Fruit fly (Drosophila melanogaster): ENCODE measurements around the gene Rrp40.

The Rrp40 gene

dm6 chr2L:1737057-1737581 lies 8.6 kb downstream of the Rrp40 start (continued):
- TF ChIP-seq z (GFP tag; IDR thresholded peaks at IDR 0.05) (no peak), stc (GFP tag; IDR thresholded peaks at IDR 0.05) (peak; percentile 80), Hand (GFP tag; optimal IDR thresholded peaks at IDR 0.05) (peak; percentile 14), Deaf1 (tag; optimal IDR thresholded peaks at IDR 0.05) (peak; percentile 64), Hr39 (optimal IDR thresholded peaks at IDR 0.05) (no peak), CG1603 (tag; optimal IDR thresholded peaks at IDR 0.05) (peak; percentile 88), CG7987 (GFP tag; optimal IDR thresholded peaks at IDR 0.05) (peak; percentile 39), Xbp1 (GFP tag; optimal IDR thresholded peaks at IDR 0.05) (peak; percentile 92), CG13424 (tag; optimal IDR thresholded peaks at IDR 0.05) (peak; percentile 78)

DNA sequence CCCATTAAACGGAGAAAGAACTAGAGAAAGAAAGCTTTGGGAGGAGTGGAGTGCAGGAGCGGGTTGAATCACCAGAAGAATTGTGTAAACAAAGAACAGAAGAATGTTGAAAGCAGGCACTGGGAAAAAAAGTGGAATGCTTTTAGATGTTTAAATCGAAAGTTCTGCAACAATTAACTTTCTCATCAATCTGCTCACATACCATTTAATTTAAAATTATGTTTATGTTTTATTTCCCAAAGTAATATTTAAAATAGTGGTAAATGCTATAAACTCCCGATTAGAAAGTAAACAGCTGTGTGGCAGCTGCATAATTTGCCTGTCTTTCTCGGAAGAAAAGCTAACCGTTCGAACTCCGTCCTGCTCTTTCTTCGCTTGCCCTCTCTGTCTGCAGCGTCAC lies 9.5 kb downstream of the Rrp40 start:
- TF ChIP-seq Med (GFP tag): peak; percentile 56
- TF ChIP-seq CG15696 (tag; optimal IDR thresholded peaks at IDR 0.05): no peak
- TF ChIP-seq Mrtf (GFP tag; IDR thresholded peaks at IDR 0.05): no peak
- TF ChIP-seq CG34422 (GFP tag; IDR thresholded peaks at IDR 0.05): 0 out of 3 replicates have a peak, but pooled peaks have one; percentile 33
- TF ChIP-seq caup (GFP tag; optimal IDR thresholded peaks at IDR 0.05; ENCODE audit: severe bottlenecking): no peak
- no peak for TF ChIP-seq mam (GFP tag; optimal IDR thresholded peaks at IDR 0.05)
- no peak for TF ChIP-seq CG2199 (GFP tag; IDR thresholded peaks at IDR 0.05)
- no peak for TF ChIP-seq HLH4C (GFP tag; IDR thresholded peaks at IDR 0.05; ENCODE audit: partially characterized antibody)
- no peak for TF ChIP-seq CG12299 (tag; optimal IDR thresholded peaks at IDR 0.05)
- no peak for TF ChIP-seq fd102C (GFP tag; optimal IDR thresholded peaks at IDR 0.05)
- TF ChIP-seq H2.0 (GFP tag; IDR thresholded peaks at IDR 0.05): no peak
- no peak for TF ChIP-seq Hey (tag; optimal IDR thresholded peaks at IDR 0.05)
- peak; percentile 20 for TF ChIP-seq tin (GFP tag; optimal IDR thresholded peaks at IDR 0.05)
- TF ChIP-seq lola (GFP tag; optimal IDR thresholded peaks at IDR 0.05): peak in 1 of 3 experiments; percentile 29
- TF ChIP-seq gt (GFP tag; IDR thresholded peaks at IDR 0.05): no peak
- TF ChIP-seq Sry-β (GFP tag; optimal IDR thresholded peaks at IDR 0.05): no peak
- TF ChIP-seq zfh2 (GFP tag; optimal IDR thresholded peaks at IDR 0.05): no peak
- no peak for TF ChIP-seq Ets97D (GFP tag; optimal IDR thresholded peaks at IDR 0.05)
- peak; percentile 31 for TF ChIP-seq nmo (GFP tag; optimal IDR thresholded peaks at IDR 0.05)
- TF ChIP-seq CG11723 (GFP tag; optimal IDR thresholded peaks at IDR 0.05): no peak
- no peak for TF ChIP-seq CG18619 (GFP tag; optimal IDR thresholded peaks at IDR 0.05)
- TF ChIP-seq CG4854 (GFP tag; optimal IDR thresholded peaks at IDR 0.05): no peak
- TF ChIP-seq CG11695 (GFP tag; IDR thresholded peaks at IDR 0.05): no peak
- TF ChIP-seq CG32772 (GFP tag; IDR thresholded peaks at IDR 0.05): no peak
- TF ChIP-seq Six4 (GFP tag; optimal IDR thresholded peaks at IDR 0.05): peak; percentile 23
- peak; percentile 43 for TF ChIP-seq unpg (GFP tag; optimal IDR thresholded peaks at IDR 0.05)
- peak; percentile 75 for TF ChIP-seq CG15601 (tag; optimal IDR thresholded peaks at IDR 0.05)
- no peak for TF ChIP-seq CG13624 (GFP tag; optimal IDR thresholded peaks at IDR 0.05)
- peak in 1 of 2 experiments; percentile 57 for TF ChIP-seq Hr78 (GFP tag; optimal IDR thresholded peaks at IDR 0.05)
- TF ChIP-seq HHEX (GFP tag; optimal IDR thresholded peaks at IDR 0.05): no peak
- no peak for TF ChIP-seq CG9609 (GFP tag; optimal IDR thresholded peaks at IDR 0.05)
- TF ChIP-seq NC2β (GFP tag; optimal IDR thresholded peaks at IDR 0.05): no peak
- TF ChIP-seq CG7786 (GFP tag; optimal IDR thresholded peaks at IDR 0.05): no peak
- TF ChIP-seq NK7.1 (GFP tag; optimal IDR thresholded peaks at IDR 0.05): no peak
- no peak for TF ChIP-seq p53 (GFP tag; optimal IDR thresholded peaks at IDR 0.05)
- peak; percentile 43 for TF ChIP-seq nau (GFP tag; optimal IDR thresholded peaks at IDR 0.05)
- no peak for TF ChIP-seq Dip3 (GFP tag; optimal IDR thresholded peaks at IDR 0.05)
- no peak for TF ChIP-seq TFAM (GFP tag; optimal IDR thresholded peaks at IDR 0.05)
- no peak for TF ChIP-seq Doc3 (GFP tag; IDR thresholded peaks at IDR 0.05; ENCODE audit: partially characterized antibody)
- TF ChIP-seq Asciz (GFP tag; optimal IDR thresholded peaks at IDR 0.05): peak; percentile 38

Data from whole organism, embryonic.